Fruit fly (Drosophila melanogaster): ENCODE data around the gene CG13731.

CG13731 gene

DNA sequence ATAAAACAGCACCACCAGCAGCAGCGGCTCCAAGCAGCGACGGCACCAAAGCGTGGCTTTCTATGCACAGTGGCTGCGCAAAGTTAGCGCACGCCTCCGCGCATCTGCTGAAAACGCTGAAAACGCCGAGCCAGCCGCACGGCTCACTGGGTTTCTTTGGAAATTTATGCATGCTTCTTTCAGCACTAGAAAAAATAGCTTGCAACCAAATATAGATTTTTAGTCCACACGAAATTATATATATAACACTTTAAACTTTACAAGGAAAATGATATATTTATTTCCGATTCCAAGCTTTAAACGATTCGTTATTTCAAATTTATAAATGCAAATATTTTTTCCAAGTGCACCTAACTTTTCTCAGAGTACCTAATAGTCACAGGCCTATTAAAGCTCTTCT lies 15.9 kb upstream of the CG13731 start (continued):
- no peak for TF ChIP-seq Elba2 (GFP tag; optimal IDR thresholded peaks at IDR 0.05)
- no peak for TF ChIP-seq CG2875 (GFP tag; optimal IDR thresholded peaks at IDR 0.05)
- TF ChIP-seq CG2889 (GFP tag; IDR thresholded peaks at IDR 0.05) = no peak
- no peak for TF ChIP-seq Bteb2 (GFP tag; optimal IDR thresholded peaks at IDR 0.05)
- no peak for TF ChIP-seq onecut (GFP tag; IDR thresholded peaks at IDR 0.05)
- TF ChIP-seq CG9876 (GFP tag; optimal IDR thresholded peaks at IDR 0.05) = no peak
- TF ChIP-seq zfh1 (GFP tag; IDR thresholded peaks at IDR 0.05) = peak; percentile 26; the same call in 1 of the 3 replicates
- peak; percentile 43 for TF ChIP-seq unpg (GFP tag; optimal IDR thresholded peaks at IDR 0.05)
- no peak for TF ChIP-seq gcm2 (GFP tag; optimal IDR thresholded peaks at IDR 0.05)
- 0 out of 2 replicates have a peak, but pooled peaks have one; percentile 39 for TF ChIP-seq CG16779 (GFP tag; IDR thresholded peaks at IDR 0.05)
- TF ChIP-seq NFAT (GFP tag; IDR thresholded peaks at IDR 0.05) = no peak
- no peak for TF ChIP-seq nom (GFP tag; optimal IDR thresholded peaks at IDR 0.05)
- peak; percentile 32; the same call in 1 of the 2 replicates for TF ChIP-seq Atf6 (GFP tag; IDR thresholded peaks at IDR 0.05)
- no peak for TF ChIP-seq gsb (GFP tag; IDR thresholded peaks at IDR 0.05)
- no peak for TF ChIP-seq da (GFP tag; optimal IDR thresholded peaks at IDR 0.05)
- TF ChIP-seq CG9817 (tag; optimal IDR thresholded peaks at IDR 0.05) = no peak
- no peak for TF ChIP-seq prd (optimal IDR thresholded peaks at IDR 0.05)
- no peak; the same call in 2 of the 3 replicates for TF ChIP-seq prd (GFP tag; IDR thresholded peaks at IDR 0.05)
- TF ChIP-seq CHES-1-like (GFP tag; optimal IDR thresholded peaks at IDR 0.05) = no peak
- no peak for TF ChIP-seq stc (GFP tag; IDR thresholded peaks at IDR 0.05)
- TF ChIP-seq CG5953 (GFP tag; IDR thresholded peaks at IDR 0.05) = no peak
- no peak for TF ChIP-seq Kr (GFP tag; optimal IDR thresholded peaks at IDR 0.05)
- TF ChIP-seq Ets65A (GFP tag) = peak; percentile 87
- TF ChIP-seq vvl (GFP tag; IDR thresholded peaks at IDR 0.05) = no peak
- TF ChIP-seq z (GFP tag; IDR thresholded peaks at IDR 0.05) = no peak
- peak; percentile 50 for TF ChIP-seq CG8924 (tag; optimal IDR thresholded peaks at IDR 0.05)
- no peak for TF ChIP-seq CG4282 (GFP tag; optimal IDR thresholded peaks at IDR 0.05)
- TF ChIP-seq CG17912 (GFP tag; optimal IDR thresholded peaks at IDR 0.05) = no peak
- no peak for TF ChIP-seq CG2199 (GFP tag; IDR thresholded peaks at IDR 0.05)
- 0 out of 2 replicates have a peak, but pooled peaks have one; percentile 18 for TF ChIP-seq seq (GFP tag; IDR thresholded peaks at IDR 0.05)
- peak; percentile 20; the same call in 1 of the 2 replicates for TF ChIP-seq chm (GFP tag; IDR thresholded peaks at IDR 0.05)
- peak; percentile 74 for TF ChIP-seq CG10979 (tag; optimal IDR thresholded peaks at IDR 0.05)
- no peak for TF ChIP-seq GATAe (GFP tag; conservative IDR thresholded peaks at IDR 0.05)
- TF ChIP-seq HLHmδ (GFP tag; optimal IDR thresholded peaks at IDR 0.05) = no peak
- 0 out of 3 replicates have a peak, but pooled peaks have one; percentile 25 for TF ChIP-seq so (GFP tag; IDR thresholded peaks at IDR 0.05)
- peak in 1 of 2 experiments; percentile 25 for TF ChIP-seq Hr51 (GFP tag; optimal IDR thresholded peaks at IDR 0.05)
- peak; percentile 14 for TF ChIP-seq ewg (GFP tag; optimal IDR thresholded peaks at IDR 0.05)
- no peak for TF ChIP-seq sqz (GFP tag; optimal IDR thresholded peaks at IDR 0.05)
- peak; percentile 36 for TF ChIP-seq CoRest (tag; optimal IDR thresholded peaks at IDR 0.05)
- no peak; the same call in 1 of the 2 replicates for TF ChIP-seq wor (GFP tag; IDR thresholded peaks at IDR 0.05)
- TF ChIP-seq Pdp1 (GFP tag; optimal IDR thresholded peaks at IDR 0.05) = peak; percentile 6 to 12
- no peak for TF ChIP-seq sim (GFP tag; IDR thresholded peaks at IDR 0.05)
- TF ChIP-seq Xrp1 (GFP tag; IDR thresholded peaks at IDR 0.05) = peak; percentile 45; the same call in 1 of the 2 replicates
- no peak for TF ChIP-seq slou (GFP tag; optimal IDR thresholded peaks at IDR 0.05)
- TF ChIP-seq sr (GFP tag; IDR thresholded peaks at IDR 0.05) = no peak
- no peak for TF ChIP-seq CG13296 (GFP tag; optimal IDR thresholded peaks at IDR 0.05)
- TF ChIP-seq CG12236 (GFP tag; optimal IDR thresholded peaks at IDR 0.05) = no peak
- no peak for TF ChIP-seq Spps (tag; optimal IDR thresholded peaks at IDR 0.05)
- peak; percentile 35 for TF ChIP-seq CG9727 (GFP tag; optimal IDR thresholded peaks at IDR 0.05)
- TF ChIP-seq CkIIα-i1 (GFP tag; IDR thresholded peaks at IDR 0.05) = no peak
- no peak for TF ChIP-seq CG5180 (GFP tag; optimal IDR thresholded peaks at IDR 0.05)
- no peak for TF ChIP-seq CG14860 (GFP tag; IDR thresholded peaks at IDR 0.05; ENCODE audit: partially characterized antibody)
